Worm (Caenorhabditis elegans): ENCODE data around the gene C23G10.5.

Gene C23G10.5

ce11 chrIII:6179062-6179461 is 11.8 kb upstream of the C23G10.5 start (continued):
- TF ChIP-seq ces-1 (GFP tag; optimal IDR thresholded peaks at IDR 0.05), result no peak

DNA sequence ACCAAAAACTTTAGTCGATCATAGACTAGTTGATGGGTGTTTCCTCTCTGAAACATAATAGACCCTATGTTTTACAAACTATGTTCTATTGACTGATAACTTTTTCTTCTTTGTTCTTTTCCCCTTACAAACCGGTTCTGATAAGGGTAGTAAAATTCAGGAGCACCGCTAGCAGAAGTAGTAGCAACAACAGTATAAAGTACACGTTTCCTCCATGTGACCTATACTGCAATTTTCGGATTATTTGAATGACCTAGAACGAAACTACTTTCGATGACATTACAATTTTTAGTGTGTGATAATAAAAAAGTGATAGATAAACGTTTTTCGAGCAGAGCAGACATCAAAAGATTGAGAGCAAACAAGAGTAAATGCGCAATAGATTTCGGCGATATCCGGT is 10.6 kb upstream of the C23G10.5 start:
- TF ChIP-seq nhr-10 (tag; optimal IDR thresholded peaks at IDR 0.05) (no peak), ztf-7 (tag; optimal IDR thresholded peaks at IDR 0.05) (no peak), pqm-1 (tag; optimal IDR thresholded peaks at IDR 0.05) (peak; percentile 67), hlh-11 (tag; optimal IDR thresholded peaks at IDR 0.05) (peak; percentile 78), nhr-48 (tag; optimal IDR thresholded peaks at IDR 0.05) (peak; percentile 35), unc-130 (GFP tag; optimal IDR thresholded peaks at IDR 0.05) (no peak), nhr-11 (tag; optimal IDR thresholded peaks at IDR 0.05) (no peak), mep-1 (tag; optimal IDR thresholded peaks at IDR 0.05) (no peak), F44E2.7 (GFP tag; IDR thresholded peaks at IDR 0.05) (no peak), zfp-3 (GFP tag; conservative IDR thresholded peaks at IDR 0.05) (no peak), mdl-1 (tag; optimal IDR thresholded peaks at IDR 0.05) (peak in 1 of 2 experiments; percentile 64), fkh-10 (GFP tag; optimal IDR thresholded peaks at IDR 0.05) (no peak), dve-1 (tag; optimal IDR thresholded peaks at IDR 0.05; ENCODE audit: insufficient read depth) (peak; percentile 89), arid-1 (GFP tag; conservative IDR thresholded peaks at IDR 0.05) (no peak), lim-7 (GFP tag; IDR thresholded peaks at IDR 0.05) (no peak), pha-4 (GFP tag; IDR thresholded peaks at IDR 0.05) (no peak), pha-4 (tag; optimal IDR thresholded peaks at IDR 0.05) (no peak), lsy-2 (tag; optimal IDR thresholded peaks at IDR 0.05) (no peak), egl-43 (GFP tag; IDR thresholded peaks at IDR 0.05) (no peak), nhr-6 (tag; optimal IDR thresholded peaks at IDR 0.05) (no peak), snpc-4 (tag; optimal IDR thresholded peaks at IDR 0.05) (no peak), nhr-41 (GFP tag; IDR thresholded peaks at IDR 0.05) (no peak), unc-62 (GFP tag; optimal IDR thresholded peaks at IDR 0.05 in 1 of 2) (no peak), unc-62 (tag; optimal IDR thresholded peaks at IDR 0.05) (no peak), duxl-1 (tag; optimal IDR thresholded peaks at IDR 0.05; ENCODE audit: poor library complexity) (no peak), php-3 (GFP tag; IDR thresholded peaks at IDR 0.05) (peak; percentile 82), egl-27 (tag; optimal IDR thresholded peaks at IDR 0.05) (no peak), fos-1 (tag; optimal IDR thresholded peaks at IDR 0.05) (no peak), ceh-28 (tag; optimal IDR thresholded peaks at IDR 0.05) (no peak), nhr-77 (tag; optimal IDR thresholded peaks at IDR 0.05) (peak; percentile 20), T26A8.4 (GFP tag; IDR thresholded peaks at IDR 0.05) (no peak), ceh-82 (tag; optimal IDR thresholded peaks at IDR 0.05) (no peak), lin-1 (GFP tag; IDR thresholded peaks at IDR 0.05) (peak; percentile 48; the same call in 1 of the 2 replicates), ceh-32 (tag; optimal IDR thresholded peaks at IDR 0.05; ENCODE audit: poor library complexity) (no peak), ZK337.2 (GFP tag; IDR thresholded peaks at IDR 0.05) (no peak), ctbp-1 (GFP tag; IDR thresholded peaks at IDR 0.05) (no peak), daf-16 (GFP tag; optimal IDR thresholded peaks at IDR 0.05) (no peak), daf-16 (tag; optimal IDR thresholded peaks at IDR 0.05) (peak; percentile 72), ztf-11 (tag; optimal IDR thresholded peaks at IDR 0.05) (no peak), hif-1 (tag; optimal IDR thresholded peaks at IDR 0.05) (no peak), aha-1 (tag) (no peak), lin-13 (GFP tag; optimal IDR thresholded peaks at IDR 0.05) (no peak), madf-5 (GFP tag; IDR thresholded peaks at IDR 0.05) (no peak), D1046.2 (GFP tag; IDR thresholded peaks at IDR 0.05) (no peak), ceh-44 (GFP tag; IDR thresholded peaks at IDR 0.05) (no peak), Y105C5A.15 (GFP tag; IDR thresholded peaks at IDR 0.05) (no peak), rbr-2 (tag; optimal IDR thresholded peaks at IDR 0.05) (no peak), zip-11 (GFP tag; IDR thresholded peaks at IDR 0.05) (no peak), ceh-62 (tag; optimal IDR thresholded peaks at IDR 0.05) (no peak), ama-1 (optimal IDR thresholded peaks at IDR 0.05) (no peak), vab-7 (GFP tag; IDR thresholded peaks at IDR 0.05) (no peak)

Measured in whole organism, L4 larva.